Fruit fly (Drosophila melanogaster): Measurements from ENCODE around the gene CG10300.

DNA sequence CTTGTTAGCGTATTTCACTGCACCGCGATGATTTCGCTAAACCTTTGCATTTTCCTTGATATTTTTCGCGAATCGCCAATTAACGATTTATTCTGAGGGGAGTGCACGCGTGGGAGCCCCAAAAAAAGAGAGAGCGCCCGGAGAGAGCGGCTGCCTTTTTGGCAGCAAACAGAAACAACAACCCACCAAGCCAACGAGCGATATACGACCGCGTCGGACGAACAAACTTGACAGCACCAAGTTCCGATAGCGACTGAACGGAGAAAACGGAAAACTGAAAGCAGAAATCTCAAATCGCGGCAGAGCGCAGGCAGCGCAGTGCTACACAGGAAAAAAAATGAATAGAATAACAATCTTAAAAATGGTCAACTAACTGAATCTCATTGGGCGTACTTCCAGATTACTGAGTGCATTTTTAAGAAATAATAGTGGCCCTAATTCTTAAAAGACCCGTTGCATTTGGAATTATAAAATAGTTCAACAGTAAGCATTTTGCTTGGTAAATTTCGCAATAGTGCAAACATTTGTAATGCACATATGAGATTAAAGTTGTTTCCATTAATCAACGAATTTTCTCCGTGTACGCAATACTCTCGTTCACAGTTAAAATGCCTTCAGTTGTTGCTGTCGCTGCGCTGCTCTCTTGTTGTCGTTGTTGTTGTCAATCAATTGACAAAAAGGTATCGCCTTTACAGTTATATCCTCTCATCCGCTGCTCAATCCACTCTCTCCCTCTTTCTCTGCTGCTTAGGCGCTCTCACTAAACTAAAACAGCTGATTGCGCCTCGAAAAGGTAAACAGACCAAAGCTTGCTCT, 41.7 kb upstream of the CG10300 start, which contains the start of gene CG31145:
- TF ChIP-seq cnc (optimal IDR thresholded peaks at IDR 0.05) (no peak), CG7101 (tag; optimal IDR thresholded peaks at IDR 0.05) (peak; percentile 99), pad (GFP tag; optimal IDR thresholded peaks at IDR 0.05) (peak; percentile 96), Clk (GFP tag; optimal IDR thresholded peaks at IDR 0.05) (peak; percentile 99), Crg-1 (GFP tag; optimal IDR thresholded peaks at IDR 0.05) (peak; percentile 99)
